Worm (Caenorhabditis elegans): ENCODE data around the gene srh-48.

- TF ChIP-seq T22C8.4 (GFP tag; IDR thresholded peaks at IDR 0.05) (no peak), ref-1 (GFP tag; conservative IDR thresholded peaks at IDR 0.05) (no peak), ztf-29 (GFP tag; IDR thresholded peaks at IDR 0.05) (no peak), med-1 (GFP tag; optimal IDR thresholded peaks at IDR 0.05; ENCODE audit: insufficient read depth) (no peak), ztf-23 (GFP tag; IDR thresholded peaks at IDR 0.05) (no peak), tab-1 (GFP tag; IDR thresholded peaks at IDR 0.05) (no peak)
Observed at ce11 chrII:9407469-9407868, 27.6 kb downstream of the srh-48 start, which contains the start of gene arrd-2.

Measured in whole organism, midembryonic.